Worm (Caenorhabditis elegans): ENCODE results near the gene otpl-4.

otpl-4 gene

DNA sequence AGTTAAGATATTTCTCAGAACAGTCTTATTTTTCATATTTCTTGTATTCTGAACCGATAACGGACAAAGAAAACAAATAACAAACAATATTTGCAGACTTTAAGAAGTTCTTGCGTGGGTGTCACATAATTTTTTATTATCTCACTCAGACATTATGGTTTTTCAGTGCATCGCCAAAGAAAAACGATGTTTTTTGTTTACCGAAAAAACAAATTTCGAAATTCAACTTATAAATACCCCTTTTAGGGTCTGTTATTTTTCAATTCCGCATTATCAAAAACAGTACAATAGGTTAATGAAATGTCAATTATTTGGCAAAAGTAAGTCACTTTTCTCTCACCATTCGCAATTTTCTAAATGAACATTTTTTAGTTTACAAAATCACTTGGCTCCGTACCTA lies at the start of gene otpl-4:
otpl-4 (plus strand) TSS at position 301 of the 400 bp plus-strand sequence.
- TF ChIP-seq unc-39 (tag; optimal IDR thresholded peaks at IDR 0.05) (no peak), lin-39 (tag; optimal IDR thresholded peaks at IDR 0.05) (no peak)

DNA sequence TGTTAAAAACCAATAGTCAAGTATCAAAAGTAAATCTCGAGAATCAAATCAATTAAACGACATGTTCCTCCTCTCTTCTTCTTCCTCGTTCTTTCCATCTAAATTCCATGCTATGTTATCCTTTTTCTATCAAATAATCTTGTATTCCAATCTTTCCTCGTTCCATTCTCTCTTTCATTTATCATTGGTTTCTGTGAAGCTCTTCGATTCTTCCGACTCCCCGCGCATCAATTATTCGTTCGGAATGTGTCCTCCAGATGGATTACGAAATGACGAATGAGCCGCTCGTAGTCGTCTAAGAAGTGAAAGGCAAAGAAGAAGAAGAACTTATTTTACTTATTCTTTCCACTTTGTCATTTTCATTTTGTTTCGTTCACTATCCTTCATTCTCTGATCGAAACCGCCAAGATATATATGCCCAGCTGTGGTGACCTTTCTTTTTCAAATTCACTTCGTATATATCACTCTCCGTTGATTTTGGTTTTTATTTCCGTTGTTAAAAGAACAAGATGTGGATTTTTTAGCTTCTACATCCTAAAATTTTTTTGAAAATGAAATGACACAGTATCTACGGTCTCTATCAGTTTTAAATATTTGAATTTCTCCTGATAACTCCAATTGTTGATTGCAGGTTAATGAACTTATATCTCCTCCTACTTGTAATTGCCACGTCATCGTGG lies 42.7 kb upstream of the otpl-4 start, which contains the start of gene pxn-1:
pxn-1 (plus strand) TSS at position 630 of the 680 bp plus-strand sequence.
- no peak for TF ChIP-seq egl-5 (tag; optimal IDR thresholded peaks at IDR 0.05)
- TF ChIP-seq elt-1 (tag; optimal IDR thresholded peaks at IDR 0.05), result peak; percentile 76
- TF ChIP-seq unc-62 (GFP tag; optimal IDR thresholded peaks at IDR 0.05), result peak; percentile 55
- TF ChIP-seq lin-39 (tag; optimal IDR thresholded peaks at IDR 0.05), result peak; percentile 78
- TF ChIP-seq lsy-12 (tag; optimal IDR thresholded peaks at IDR 0.05), result no peak

DNA sequence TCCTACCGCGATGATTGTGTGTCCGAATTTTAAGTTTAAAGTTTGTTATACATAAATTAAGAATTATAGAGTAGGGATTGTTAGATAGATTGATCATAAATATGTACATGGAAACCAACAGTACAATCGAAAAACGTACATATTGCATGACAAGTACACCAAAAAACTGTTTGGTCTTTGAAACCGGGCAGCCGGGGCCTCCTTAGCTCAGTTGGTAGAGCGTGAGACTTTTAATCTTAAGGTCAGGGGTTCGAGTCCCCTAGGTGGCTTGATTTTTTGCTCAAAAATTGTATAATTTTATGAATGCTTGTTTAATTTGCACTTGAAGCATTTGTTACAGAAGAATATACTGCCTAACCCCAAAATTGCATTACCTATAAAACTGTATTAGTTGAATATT lies 42.0 kb upstream of the otpl-4 start:
- TF ChIP-seq fkh-10 (GFP tag; optimal IDR thresholded peaks at IDR 0.05) (no peak), skn-1 (tag; optimal IDR thresholded peaks at IDR 0.05) (no peak), egl-27 (tag; optimal IDR thresholded peaks at IDR 0.05) (no peak), elt-3 (tag; optimal IDR thresholded peaks at IDR 0.05) (no peak), nhr-12 (tag; optimal IDR thresholded peaks at IDR 0.05) (no peak), ceh-9 (tag; optimal IDR thresholded peaks at IDR 0.05) (no peak), lsy-12 (tag; optimal IDR thresholded peaks at IDR 0.05) (no peak), nhr-23 (tag; optimal IDR thresholded peaks at IDR 0.05) (no peak), nhr-28 (tag; optimal IDR thresholded peaks at IDR 0.05) (no peak), tbx-2 (tag; optimal IDR thresholded peaks at IDR 0.05) (no peak)

DNA sequence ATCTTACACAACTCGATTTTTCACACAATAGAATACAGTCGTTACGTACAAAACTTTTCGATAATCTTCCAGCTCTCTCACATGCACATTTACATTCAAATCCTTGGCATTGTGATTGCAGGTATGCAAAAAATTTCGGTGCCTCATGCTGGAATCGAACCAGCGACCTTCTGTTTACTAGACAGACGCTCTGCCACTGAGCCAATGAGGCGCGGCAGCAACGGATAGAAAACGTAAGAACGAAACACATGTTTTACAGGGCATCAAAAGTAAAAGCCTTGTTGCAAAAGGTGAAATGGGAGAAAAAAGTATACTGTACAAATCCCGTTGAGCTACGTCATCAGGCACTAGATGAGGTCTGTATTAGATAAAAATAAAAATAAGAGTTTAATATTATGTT lies 41.2 kb upstream of the otpl-4 start:
- TF ChIP-seq ceh-9 (tag; optimal IDR thresholded peaks at IDR 0.05) (no peak), skn-1 (tag; optimal IDR thresholded peaks at IDR 0.05) (no peak), snpc-4 (tag; optimal IDR thresholded peaks at IDR 0.05) (peak; percentile 4), elt-2 (tag; optimal IDR thresholded peaks at IDR 0.05) (peak; percentile 22)

DNA sequence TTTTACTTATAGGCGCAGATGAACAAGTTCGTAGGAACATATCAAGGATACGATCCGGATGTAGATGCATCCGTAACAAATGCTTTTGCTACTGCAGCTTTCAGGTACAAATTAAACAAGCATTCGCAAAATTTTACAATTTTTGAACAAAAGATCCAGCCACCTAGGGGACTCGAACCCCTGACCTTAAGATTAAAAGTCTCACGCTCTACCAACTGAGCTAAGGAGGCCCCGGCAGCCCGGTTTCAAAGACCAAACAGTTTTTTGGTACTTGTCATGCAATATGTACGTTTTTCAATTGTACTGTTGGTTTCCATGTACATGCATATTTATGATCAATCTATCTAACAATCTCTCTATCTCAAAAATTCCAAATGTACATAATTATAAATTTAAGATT lies 37.7 kb upstream of the otpl-4 start:
- TF ChIP-seq nhr-77 (tag; optimal IDR thresholded peaks at IDR 0.05), result no peak
- TF ChIP-seq elt-2 (tag; optimal IDR thresholded peaks at IDR 0.05), result no peak
- TF ChIP-seq fkh-2 (tag; optimal IDR thresholded peaks at IDR 0.05), result no peak
- TF ChIP-seq zag-1 (tag; optimal IDR thresholded peaks at IDR 0.05), result no peak
- TF ChIP-seq ceh-82 (tag; optimal IDR thresholded peaks at IDR 0.05), result no peak
- no peak for TF ChIP-seq lin-15B (tag; optimal IDR thresholded peaks at IDR 0.05)
- TF ChIP-seq ztf-4 (tag; optimal IDR thresholded peaks at IDR 0.05), result no peak
- no peak for TF ChIP-seq aly-2 (tag; optimal IDR thresholded peaks at IDR 0.05)
- no peak for TF ChIP-seq unc-39 (tag; optimal IDR thresholded peaks at IDR 0.05)
- TF ChIP-seq egl-27 (tag; optimal IDR thresholded peaks at IDR 0.05), result no peak
- TF ChIP-seq hmg-11 (tag; optimal IDR thresholded peaks at IDR 0.05), result no peak
- no peak for TF ChIP-seq nhr-76 (tag; optimal IDR thresholded peaks at IDR 0.05)
- TF ChIP-seq fkh-10 (GFP tag; optimal IDR thresholded peaks at IDR 0.05), result no peak
- TF ChIP-seq mml-1 (tag; optimal IDR thresholded peaks at IDR 0.05), result no peak
- TF ChIP-seq elt-3 (tag; optimal IDR thresholded peaks at IDR 0.05), result no peak
- no peak for TF ChIP-seq sea-2 (GFP tag; optimal IDR thresholded peaks at IDR 0.05)
- TF ChIP-seq unc-62 (GFP tag; optimal IDR thresholded peaks at IDR 0.05), result no peak
- TF ChIP-seq snpc-4 (tag; optimal IDR thresholded peaks at IDR 0.05), result no peak
- no peak for TF ChIP-seq tbx-2 (tag; optimal IDR thresholded peaks at IDR 0.05)
- TF ChIP-seq eor-1 (tag; optimal IDR thresholded peaks at IDR 0.05), result no peak

DNA sequence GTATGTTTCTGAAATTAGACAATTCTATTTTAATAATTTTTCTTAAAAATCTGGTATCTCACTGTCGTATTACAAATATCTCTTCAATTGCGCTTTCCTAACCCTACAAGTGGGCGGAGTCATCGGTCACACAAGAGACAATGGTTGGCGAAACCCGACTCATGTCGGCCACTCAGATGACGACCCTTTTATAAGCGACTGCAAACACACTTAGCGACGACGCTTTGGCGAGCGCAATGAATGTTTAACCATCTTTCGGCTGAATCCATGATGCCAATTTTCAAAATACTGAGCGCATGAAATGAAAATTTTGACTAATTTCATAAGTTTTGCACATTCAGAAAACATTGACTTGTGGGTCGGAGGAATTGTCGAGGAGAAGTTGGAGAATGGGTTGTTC lies 36.8 kb upstream of the otpl-4 start:
- TF ChIP-seq nhr-76 (tag; optimal IDR thresholded peaks at IDR 0.05), result peak; percentile 41
- TF ChIP-seq lsy-12 (tag; optimal IDR thresholded peaks at IDR 0.05), result peak; percentile 95
- TF ChIP-seq nhr-23 (tag; optimal IDR thresholded peaks at IDR 0.05), result no peak
- TF ChIP-seq pqm-1 (tag; optimal IDR thresholded peaks at IDR 0.05), result peak; percentile 15
- TF ChIP-seq ztf-11 (tag; optimal IDR thresholded peaks at IDR 0.05), result peak; percentile 20
- peak; percentile 99 for TF ChIP-seq hmg-11 (tag; optimal IDR thresholded peaks at IDR 0.05)
- TF ChIP-seq nhr-11 (tag; optimal IDR thresholded peaks at IDR 0.05), result no peak
- peak; percentile 100 for TF ChIP-seq snpc-4 (tag; optimal IDR thresholded peaks at IDR 0.05)
- no peak for TF ChIP-seq elt-1 (tag; optimal IDR thresholded peaks at IDR 0.05)
- peak; percentile 56 for TF ChIP-seq mml-1 (tag; optimal IDR thresholded peaks at IDR 0.05)
- TF ChIP-seq R02D3.7 (tag; optimal IDR thresholded peaks at IDR 0.05), result peak; percentile 81
- no peak for TF ChIP-seq fos-1 (tag; optimal IDR thresholded peaks at IDR 0.05)
- TF ChIP-seq jun-1 (tag; optimal IDR thresholded peaks at IDR 0.05), result peak; percentile 43
- peak; percentile 44 for TF ChIP-seq nhr-28 (tag; optimal IDR thresholded peaks at IDR 0.05)
- no peak for TF ChIP-seq fkh-2 (tag; optimal IDR thresholded peaks at IDR 0.05)
- peak; percentile 98 for TF ChIP-seq nhr-43 (tag; optimal IDR thresholded peaks at IDR 0.05; ENCODE audit: poor library complexity, severe bottlenecking)
- TF ChIP-seq ceh-9 (tag; optimal IDR thresholded peaks at IDR 0.05), result peak; percentile 71
- TF ChIP-seq nhr-67 (tag; optimal IDR thresholded peaks at IDR 0.05), result peak; percentile 57
- no peak for TF ChIP-seq nhr-237 (tag; optimal IDR thresholded peaks at IDR 0.05)
- TF ChIP-seq nfya-1 (tag; optimal IDR thresholded peaks at IDR 0.05; ENCODE audit: insufficient read depth), result peak; percentile 76
- TF ChIP-seq elt-2 (tag; optimal IDR thresholded peaks at IDR 0.05), result peak; percentile 70
- peak; percentile 90 for TF ChIP-seq unc-62 (GFP tag; optimal IDR thresholded peaks at IDR 0.05)
- TF ChIP-seq aly-2 (tag; optimal IDR thresholded peaks at IDR 0.05), result peak; percentile 89
- TF ChIP-seq ceh-82 (tag; optimal IDR thresholded peaks at IDR 0.05), result peak; percentile 91
- TF ChIP-seq nhr-77 (tag; optimal IDR thresholded peaks at IDR 0.05), result peak; percentile 88
- TF ChIP-seq tbx-2 (tag; optimal IDR thresholded peaks at IDR 0.05), result peak; percentile 96
- peak; percentile 68 for TF ChIP-seq zag-1 (tag; optimal IDR thresholded peaks at IDR 0.05)
- TF ChIP-seq egl-5 (tag; optimal IDR thresholded peaks at IDR 0.05), result peak; percentile 64

All from whole organism, L3 larva.